Worm (Caenorhabditis elegans) whole organism, late embryonic: ENCODE data around the gene nhr-190.

ENCODE experiments used
- K02D7.2 ChIP-seq: sonication (generic microtip); optimal IDR thresholded peaks from 2 replicates; lab custom pipeline; 2017; ENCODE audit warnings: mild to moderate bottlenecking, missing genetic modification characterization, missing compliant biosample characterization
- fkh-10 ChIP-seq: fragments of 150-350 bp; optimal IDR thresholded peaks from 2 replicates; lab custom pipeline; 2014; ENCODE audit warnings: missing biosample characterization, missing genetic modification reagents, missing genetic modification characterization
- hlh-30 ChIP-seq: sonication (generic microtip); optimal IDR thresholded peaks from 2 replicates; lab custom pipeline; 2017; ENCODE audit warnings: antibody characterized with exemption, missing genetic modification characterization, missing compliant biosample characterization; ENCODE audit not compliant: insufficient read depth
- nfya-1 ChIP-seq: sonication (generic microtip); optimal IDR thresholded peaks from 2 replicates; lab custom pipeline; 2017; ENCODE audit warnings: missing genetic modification characterization, mild to moderate bottlenecking, missing compliant biosample characterization, antibody characterized with exemption, moderate library complexity
- tbx-7 ChIP-seq: sonication (generic microtip); optimal IDR thresholded peaks from 2 replicates; lab custom pipeline; 2016; ENCODE audit warnings: missing genotype, missing genetic modification characterization, missing compliant biosample characterization

DNA sequence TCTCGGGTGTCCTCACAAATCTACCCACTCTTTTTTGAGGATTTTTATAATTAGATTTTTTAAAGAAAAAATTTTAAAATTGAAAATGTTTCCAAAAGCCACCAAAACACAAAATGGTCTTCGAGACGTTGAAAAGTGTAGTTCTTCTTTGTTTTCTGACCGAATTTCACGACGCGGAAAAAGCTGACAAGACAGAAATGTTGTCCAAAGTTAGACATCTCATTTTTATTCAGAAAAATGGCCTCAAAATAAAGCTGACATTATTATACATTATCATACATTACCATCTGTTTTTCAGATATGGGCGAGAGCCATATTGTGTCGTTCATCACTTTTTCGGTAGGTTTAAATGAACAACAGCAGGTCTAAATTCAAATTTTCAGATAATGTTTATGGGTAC is 36.9 kb upstream of the nhr-190 start, which contains the start of gene srx-22:
- TF ChIP-seq K02D7.2 (tag; lab: Kevin White, UChicago) = no peak
- TF ChIP-seq nfya-1 = no peak
- TF ChIP-seq fkh-10 = no peak
- TF ChIP-seq tbx-7 = no peak
- TF ChIP-seq hlh-30 (tag; lab: Kevin White, UChicago) = no peak
